Worm (Caenorhabditis elegans) whole organism, mixed stage, embryonic: ENCODE data around the gene T27D12.1.

ENCODE experiments used
- nhr-12 ChIP-seq: fragments of 150-350 bp; optimal IDR thresholded peaks from 2 replicates; lab custom pipeline; 2014; ENCODE audit warnings: missing biosample characterization, missing genetic modification characterization
- zip-8 ChIP-seq: fragments of 150-350 bp; optimal IDR thresholded peaks from 2 replicates; lab custom pipeline; 2014; ENCODE audit warnings: missing biosample characterization, missing genetic modification characterization

ce11 chrII:11890596-11890995 lies 48.2 kb downstream of the T27D12.1 start:
- TF ChIP-seq zip-8 (tag; lab: Kevin White, UChicago) (peak; percentile 31), nhr-12 (no peak)
